Worm (Caenorhabditis elegans) whole organism, L1 larva: ENCODE data around the gene mob-2.
A peak's percentile ranks its signal among the peaks of the same experiment; 100 is the strongest.

Experiments used
- C04F5.9 ChIP-seq: sonication (generic microtip); optimal IDR thresholded peaks from 2 replicates; lab custom pipeline; 2016; ENCODE audit warnings: missing genetic modification characterization, missing compliant biosample characterization
- blmp-1 ChIP-seq: fragments of 150-350 bp; optimal IDR thresholded peaks from 2 replicates; lab custom pipeline; 2014; ENCODE audit warnings: missing biosample characterization, missing genetic modification characterization
- ceh-82 ChIP-seq, 3 experiments: fragments of 150-350 bp in 1 of 3; sonication (generic microtip) in 2 of 3; optimal IDR thresholded peaks; 2 replicates each; lab custom pipeline; 2014 to 2017; ENCODE audit warnings: missing biosample characterization in 3 of 3, missing genetic modification characterization in 3 of 3
- dpl-1 ChIP-seq, 3 experiments: fragments of 150-350 bp in 2 of 3; sonication (generic microtip) in 1 of 3; optimal IDR thresholded peaks; 2 replicates each; lab custom pipeline; 2014 to 2017; ENCODE audit warnings: missing biosample characterization in 3 of 3, missing genetic modification characterization in 3 of 3, missing genetic modification reagents in 3 of 3
- efl-1 ChIP-seq, 4 experiments: fragments of 150-350 bp; optimal IDR thresholded peaks in 3 of 4; peaks in 1 of 4; 1 replicate in 1 of 4; 2 replicates in 3 of 4; lab custom pipeline; 2014; ENCODE audit warnings: missing biosample characterization in 2 of 4, missing genetic modification characterization in 2 of 4, missing genetic modification reagents in 2 of 4
- egl-27 ChIP-seq, 2 experiments: fragments of 150-350 bp in 1 of 2; sonication (generic microtip); optimal IDR thresholded peaks; 3 replicates each; lab custom pipeline; 2017 to 2018; ENCODE audit warnings: missing biosample characterization in 2 of 2, missing genetic modification characterization in 2 of 2, missing genetic modification reagents in 2 of 2
- elt-2 ChIP-seq: sonication (generic microtip); optimal IDR thresholded peaks from 2 replicates; lab custom pipeline; 2016; ENCODE audit warnings: missing genetic modification characterization, mild to moderate bottlenecking, inconsistent platforms, missing compliant biosample characterization, missing genetic modification reagents
- elt-3 ChIP-seq, 6 experiments: fragments of 150-350 bp in 1 of 6; sonication (generic microtip); optimal IDR thresholded peaks; 2 replicates each; lab custom pipeline; 2017 to 2018; ENCODE audit warnings: missing biosample characterization in 6 of 6, missing genetic modification characterization in 6 of 6, inconsistent platforms in 1 of 6
- fkh-10 ChIP-seq: sonication (generic microtip); optimal IDR thresholded peaks from 2 replicates; lab custom pipeline; 2017; ENCODE audit warnings: missing biosample characterization, missing genetic modification reagents, missing genetic modification characterization
- fkh-8 ChIP-seq: sonication (generic microtip); optimal IDR thresholded peaks from 2 replicates; lab custom pipeline; 2016; ENCODE audit warnings: mild to moderate bottlenecking, missing genetic modification characterization, missing compliant biosample characterization
- irx-1 ChIP-seq: sonication (generic microtip); optimal IDR thresholded peaks from 2 replicates; lab custom pipeline; 2016; ENCODE audit warnings: missing genetic modification characterization, missing compliant biosample characterization
- jun-1 ChIP-seq: fragments of 150-350 bp; optimal IDR thresholded peaks from 2 replicates; lab custom pipeline; 2014; ENCODE audit warnings: missing biosample characterization, missing genetic modification reagents, missing genetic modification characterization
- lin-14 ChIP-seq: fragments of 200-800 bp; sonication (Bioruptor generic); optimal IDR thresholded peaks from 2 replicates; lab custom pipeline; 2018; ENCODE audit warnings: mild to moderate bottlenecking, missing genetic modification characterization, moderate library complexity, missing compliant biosample characterization
- lin-15B ChIP-seq: fragments of 150-350 bp; sonication (generic microtip); optimal IDR thresholded peaks from 3 replicates; lab custom pipeline; 2014; ENCODE audit warnings: missing biosample characterization, missing genetic modification characterization
- lin-35 ChIP-seq, 2 experiments: fragments of 150-350 bp; optimal IDR thresholded peaks; 2 replicates each; lab custom pipeline; 2014; ENCODE audit warnings: missing biosample characterization in 2 of 2, missing genetic modification characterization in 2 of 2, missing genetic modification reagents in 2 of 2
- lin-39 ChIP-seq: fragments of 150-350 bp; optimal IDR thresholded peaks from 2 replicates; lab custom pipeline; 2014; ENCODE audit warnings: missing biosample characterization, missing genetic modification reagents, missing genetic modification characterization
- mdl-1 ChIP-seq, 2 experiments: fragments of 150-350 bp; optimal IDR thresholded peaks; 2 replicates each; lab custom pipeline; 2014 to 2017; ENCODE audit warnings: missing biosample characterization in 2 of 2, missing genetic modification characterization in 2 of 2, inconsistent platforms in 1 of 2
- nhr-11 ChIP-seq: fragments of 150-350 bp; optimal IDR thresholded peaks from 2 replicates; lab custom pipeline; 2014; ENCODE audit warnings: missing biosample characterization, missing genetic modification characterization
- nhr-20 ChIP-seq: sonication (generic microtip); optimal IDR thresholded peaks from 2 replicates; lab custom pipeline; 2016; ENCODE audit warnings: mild to moderate bottlenecking, missing genetic modification characterization, missing compliant biosample characterization
- nhr-47 ChIP-seq: sonication (generic microtip); optimal IDR thresholded peaks from 2 replicates; lab custom pipeline; 2016; ENCODE audit warnings: mild to moderate bottlenecking, missing genetic modification characterization, moderate library complexity, missing compliant biosample characterization
- nhr-71 ChIP-seq: sonication (generic microtip); optimal IDR thresholded peaks from 2 replicates; lab custom pipeline; 2016; ENCODE audit warnings: mild to moderate bottlenecking, missing genetic modification characterization, moderate library complexity, missing compliant biosample characterization
- nhr-77 ChIP-seq: fragments of 150-350 bp; optimal IDR thresholded peaks from 2 replicates; lab custom pipeline; 2014; ENCODE audit warnings: missing biosample characterization, missing genetic modification characterization
- nhr-84 ChIP-seq: sonication (generic microtip); optimal IDR thresholded peaks from 2 replicates; lab custom pipeline; 2017; ENCODE audit warnings: missing biosample characterization, missing genetic modification characterization
- nhr-85 ChIP-seq: sonication (generic microtip); peaks from one replicate; lab custom pipeline; 2016; ENCODE audit warnings: missing genetic modification characterization, inconsistent platforms, missing compliant biosample characterization
- nhr-90 ChIP-seq: sonication (generic microtip); optimal IDR thresholded peaks from 2 replicates; lab custom pipeline; 2016; ENCODE audit warnings: mild to moderate bottlenecking, missing genetic modification characterization, missing compliant biosample characterization; ENCODE audit not compliant: poor library complexity
- pax-3 ChIP-seq: fragments of 200-800 bp; sonication (Bioruptor generic); optimal IDR thresholded peaks from 2 replicates; lab custom pipeline; 2018; ENCODE audit warnings: mild to moderate bottlenecking, missing genetic modification characterization, moderate library complexity, missing compliant biosample characterization
- rnt-1 ChIP-seq: sonication (generic microtip); optimal IDR thresholded peaks from 2 replicates; lab custom pipeline; 2016; ENCODE audit warnings: mild to moderate bottlenecking, missing genetic modification characterization, moderate library complexity, missing compliant biosample characterization
- skn-1 ChIP-seq: fragments of 150-350 bp; optimal IDR thresholded peaks from 2 replicates; lab custom pipeline; 2014; ENCODE audit warnings: missing biosample characterization, missing genetic modification characterization
- snu-23 ChIP-seq: sonication (generic microtip); optimal IDR thresholded peaks from 2 replicates; lab custom pipeline; 2016; ENCODE audit warnings: missing genetic modification characterization, missing compliant biosample characterization
- sptf-1 ChIP-seq: fragments of 150-350 bp; optimal IDR thresholded peaks from 2 replicates; lab custom pipeline; 2014; ENCODE audit warnings: missing biosample characterization, missing genetic modification characterization
- tbx-2 ChIP-seq: sonication (generic microtip); optimal IDR thresholded peaks from 2 replicates; lab custom pipeline; 2016; ENCODE audit warnings: missing genetic modification characterization, missing compliant biosample characterization
- unc-30 ChIP-seq: sonication (generic microtip); optimal IDR thresholded peaks from 2 replicates; lab custom pipeline; 2017; ENCODE audit warnings: missing biosample characterization, missing genetic modification characterization
- unc-86 ChIP-seq: sonication (generic microtip); optimal IDR thresholded peaks from 2 replicates; lab custom pipeline; 2016; ENCODE audit warnings: missing genetic modification characterization, missing compliant biosample characterization
- ztf-4 ChIP-seq: fragments of 150-350 bp; optimal IDR thresholded peaks from 2 replicates; lab custom pipeline; 2014; ENCODE audit warnings: missing biosample characterization, missing genetic modification characterization

The mob-2 gene

ce11 chrX:13164301-13164700 lies 5.6 kb downstream of the mob-2 start:
- TF ChIP-seq rnt-1 (tag; lab: Kevin White, UChicago) (peak; percentile 13), nhr-71 (tag; lab: Kevin White, UChicago) (peak; percentile 45), irx-1 (no peak), snu-23 (GFP tag; lab: Kevin White, UChicago) (peak; percentile 44), nhr-90 (tag; lab: Kevin White, UChicago) (peak; percentile 41), pax-3 (no peak), blmp-1 (tag; lab: Kevin White, UChicago) (peak; percentile 61), fkh-8 (tag; lab: Kevin White, UChicago) (no peak), lin-14 (GFP tag; lab: Kevin White, UChicago) (peak; percentile 70), mdl-1 (tag; optimal IDR thresholded peaks at IDR 0.05; lab: Kevin White, UChicago) (peak in 1 of 2 experiments; percentile 74), lin-15B (tag; lab: Kevin White, UChicago) (no peak), lin-35 (GFP tag; optimal IDR thresholded peaks at IDR 0.05; lab: Kevin White, UChicago) (peak in 1 of 2 experiments; percentile 57), tbx-2 (tag; lab: Kevin White, UChicago) (peak; percentile 13), elt-3 (tag; optimal IDR thresholded peaks at IDR 0.05; lab: Kevin White, UChicago) (peak in 2 of 6 experiments; percentile 38 to 41), sptf-1 (no peak), nhr-20 (tag; lab: Kevin White, UChicago) (peak; percentile 57), dpl-1 (GFP tag; optimal IDR thresholded peaks at IDR 0.05; lab: Kevin White, UChicago) (peak in 1 of 3 experiments; percentile 2), nhr-84 (no peak), egl-27 (tag; optimal IDR thresholded peaks at IDR 0.05; lab: Kevin White, UChicago) (no peak), jun-1 (tag; lab: Kevin White, UChicago) (no peak), ceh-82 (tag; optimal IDR thresholded peaks at IDR 0.05; lab: Kevin White, UChicago) (peak in 1 of 3 experiments; percentile 13), nhr-85 (peak; percentile 92), nhr-47 (tag; lab: Kevin White, UChicago) (peak; percentile 8)

DNA sequence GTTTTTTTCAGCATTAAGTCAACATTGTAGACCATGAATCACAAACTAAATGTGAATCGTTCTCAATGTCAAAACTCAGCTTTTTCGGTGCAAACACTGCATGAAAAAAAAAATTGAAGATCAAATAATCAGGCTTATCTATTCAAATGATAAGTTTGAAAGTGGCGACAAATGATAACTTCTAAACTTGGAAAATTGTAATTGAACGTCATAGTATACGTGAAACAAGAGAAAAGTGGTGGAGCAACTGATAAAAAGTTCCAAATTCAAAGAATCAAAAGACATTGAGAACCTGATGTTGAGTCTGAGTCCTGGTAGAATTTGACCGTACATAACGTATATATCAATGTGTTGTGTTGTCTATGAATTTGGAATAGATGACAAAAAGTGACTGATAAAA lies 6.7 kb downstream of the mob-2 start:
- TF ChIP-seq fkh-10 (no peak), elt-2 (tag; lab: Kevin White, UChicago) (peak; percentile 83)

- TF ChIP-seq tbx-2 (tag; lab: Kevin White, UChicago) (peak; percentile 39), elt-2 (tag; lab: Kevin White, UChicago) (peak; percentile 32), unc-30 (tag; lab: Kevin White, UChicago) (no peak), lin-35 (GFP tag; optimal IDR thresholded peaks at IDR 0.05; lab: Kevin White, UChicago) (peak in 1 of 2 experiments; percentile 10), nhr-85 (peak; percentile 26), nhr-20 (tag; lab: Kevin White, UChicago) (peak; percentile 8), lin-14 (GFP tag; lab: Kevin White, UChicago) (peak; percentile 26), nhr-11 (tag; lab: Kevin White, UChicago) (no peak), nhr-77 (tag; lab: Kevin White, UChicago) (peak; percentile 34)
Measured at ce11 chrX:13162351-13163038, 7.4 kb downstream of the mob-2 start.

ce11 chrX:13161778-13162177 lies 8.1 kb downstream of the mob-2 start:
- no peak for TF ChIP-seq nhr-11 (tag; lab: Kevin White, UChicago)
- TF ChIP-seq C04F5.9 (tag; lab: Kevin White, UChicago): no peak
- no peak for TF ChIP-seq ztf-4 (tag; lab: Kevin White, UChicago)
- TF ChIP-seq unc-86 (tag; lab: Kevin White, UChicago): no peak
- no peak for TF ChIP-seq lin-39 (tag; lab: Kevin White, UChicago)
- TF ChIP-seq nhr-90 (tag; lab: Kevin White, UChicago): no peak
- TF ChIP-seq skn-1 (tag; lab: Kevin White, UChicago): no peak
- TF ChIP-seq nhr-77 (tag; lab: Kevin White, UChicago): no peak
- no peak for TF ChIP-seq efl-1 (optimal IDR thresholded peaks at IDR 0.05; lab: Kevin White, UChicago)
- TF ChIP-seq efl-1 (GFP tag; optimal IDR thresholded peaks at IDR 0.05 in 1 of 2; lab: Kevin White, UChicago): peak in 1 of 2 experiments; percentile 64
